Worm (Caenorhabditis elegans): Measurements from ENCODE around the gene R09E10.2.

Gene R09E10.2

ce11 chrIV:10318199-10318598 is at the start of gene R09E10.2:
Gene R09E10.2 (minus strand): TSS chrIV:10318299.
- no peak for TF ChIP-seq lsy-27 (tag; optimal IDR thresholded peaks at IDR 0.05; ENCODE audit: borderline replicate concordance, insufficient read depth)
- TF ChIP-seq madf-3 (GFP tag; IDR thresholded peaks at IDR 0.05), result no peak
- no peak for TF ChIP-seq snpc-1.3 (tag; optimal IDR thresholded peaks at IDR 0.05; ENCODE audit: insufficient read depth)
- no peak for TF ChIP-seq mes-4 (tag; optimal IDR thresholded peaks at IDR 0.05)
- no peak for TF ChIP-seq nfya-1 (tag; optimal IDR thresholded peaks at IDR 0.05; ENCODE audit: borderline replicate concordance, insufficient read depth)
- no peak for TF ChIP-seq nfyb-1 (GFP tag; IDR thresholded peaks at IDR 0.05)
- no peak for TF ChIP-seq nhr-120 (GFP tag; IDR thresholded peaks at IDR 0.05)
- TF ChIP-seq lin-26 (GFP tag; IDR thresholded peaks at IDR 0.05), result no peak
- no peak for TF ChIP-seq F39B2.1 (GFP tag; IDR thresholded peaks at IDR 0.05)
- TF ChIP-seq chd-7 (tag; optimal IDR thresholded peaks at IDR 0.05), result no peak

- TF ChIP-seq mxl-1 (tag; optimal IDR thresholded peaks at IDR 0.05) (no peak), aptf-2 (GFP tag; conservative IDR thresholded peaks at IDR 0.05) (no peak), madf-6 (GFP tag; IDR thresholded peaks at IDR 0.05) (peak; percentile 6; the same call in 1 of the 2 replicates), ceh-79 (tag; optimal IDR thresholded peaks at IDR 0.05) (no peak), nfyb-1 (GFP tag; IDR thresholded peaks at IDR 0.05) (0 out of 2 replicates have a peak, but pooled peaks have one; percentile 20), F33H1.4 (GFP tag; IDR thresholded peaks at IDR 0.05) (peak; percentile 84), bed-1 (GFP tag; IDR thresholded peaks at IDR 0.05) (no peak), ztf-18 (tag; optimal IDR thresholded peaks at IDR 0.05) (peak; percentile 47), hsf-1 (GFP tag; IDR thresholded peaks at IDR 0.05) (no peak)
These were observed 49.7 kb upstream of the R09E10.2 start, which contains the start of gene pges-2 for ce11 chrIV:10367740-10368246. Gene pges-2 (minus strand): TSS chrIV:10367790.

DNA sequence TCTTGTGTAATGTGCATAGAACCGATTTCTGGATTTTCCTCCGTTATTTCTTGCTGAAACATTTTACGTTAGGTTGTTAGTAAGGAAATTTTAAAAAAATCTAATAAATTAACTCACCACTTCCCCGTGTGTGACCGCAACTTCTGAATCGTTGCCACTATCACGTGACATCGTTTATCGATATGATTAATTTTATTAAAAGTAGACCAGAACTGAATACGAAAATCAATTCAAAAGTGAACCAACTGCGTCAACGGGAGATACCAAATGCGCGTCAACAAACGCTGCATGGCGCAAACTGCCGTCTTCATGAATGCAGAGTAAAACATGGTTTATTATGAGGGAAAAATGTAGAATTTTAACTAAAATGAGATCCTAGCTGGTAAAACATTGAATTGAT is 47.9 kb upstream of the R09E10.2 start, which contains the start of gene sir-2.1:
TSS of gene sir-2.1 (minus strand) at position 212 of the 400 bp plus-strand sequence.
- no peak for TF ChIP-seq hrde-1 (tag; optimal IDR thresholded peaks at IDR 0.05; ENCODE audit: borderline replicate concordance)
- TF ChIP-seq Y95B8A.8 (GFP tag; IDR thresholded peaks at IDR 0.05), result no peak
- TF ChIP-seq F55B11.4 (tag; optimal IDR thresholded peaks at IDR 0.05; ENCODE audit: borderline replicate concordance, insufficient read depth), result no peak
- TF ChIP-seq lin-26 (GFP tag; IDR thresholded peaks at IDR 0.05), result no peak
- TF ChIP-seq B0261.1 (tag; optimal IDR thresholded peaks at IDR 0.05), result no peak
- no peak for TF ChIP-seq ztf-25 (GFP tag; IDR thresholded peaks at IDR 0.05)
- no peak for TF ChIP-seq ceh-27 (GFP tag; optimal IDR thresholded peaks at IDR 0.05)
- TF ChIP-seq attf-3 (GFP tag; conservative IDR thresholded peaks at IDR 0.05), result no peak
- no peak for TF ChIP-seq lsy-27 (tag; optimal IDR thresholded peaks at IDR 0.05; ENCODE audit: borderline replicate concordance, insufficient read depth)
- TF ChIP-seq ztf-28 (GFP tag; IDR thresholded peaks at IDR 0.05), result no peak
- TF ChIP-seq gei-17 (GFP tag; optimal IDR thresholded peaks at IDR 0.05), result peak; percentile 19
- no peak for TF ChIP-seq B0035.1 (tag; optimal IDR thresholded peaks at IDR 0.05)
- peak in 1 of 2 experiments; percentile 20 for TF ChIP-seq let-607 (tag; optimal IDR thresholded peaks at IDR 0.05)
- TF ChIP-seq F23B12.7 (tag; optimal IDR thresholded peaks at IDR 0.05; ENCODE audit: insufficient read depth), result peak; percentile 16
- TF ChIP-seq ZK185.1 (tag; optimal IDR thresholded peaks at IDR 0.05; ENCODE audit: poor library complexity, severe bottlenecking), result no peak
- no peak for TF ChIP-seq him-1 (tag; optimal IDR thresholded peaks at IDR 0.05)
- no peak for TF ChIP-seq rpc-1 (optimal IDR thresholded peaks at IDR 0.05)
- no peak for TF ChIP-seq rpc-1 (tag; optimal IDR thresholded peaks at IDR 0.05)
- no peak for TF ChIP-seq lir-1 (GFP tag; conservative IDR thresholded peaks at IDR 0.05)
- TF ChIP-seq xnd-1 (tag; optimal IDR thresholded peaks at IDR 0.05), result peak; percentile 11
- TF ChIP-seq dpl-1 (GFP tag; optimal IDR thresholded peaks at IDR 0.05), result no peak
- no peak for TF ChIP-seq nhr-179 (tag; optimal IDR thresholded peaks at IDR 0.05)
- no peak for TF ChIP-seq unc-62 (GFP tag; optimal IDR thresholded peaks at IDR 0.05)
- 0 out of 2 replicates have a peak, but pooled peaks have one; percentile 40 for TF ChIP-seq hsf-1 (GFP tag; IDR thresholded peaks at IDR 0.05)
- TF ChIP-seq pha-4 (tag; optimal IDR thresholded peaks at IDR 0.05), result no peak
- no peak for TF ChIP-seq cebp-1 (GFP tag; IDR thresholded peaks at IDR 0.05)
- TF ChIP-seq cebp-1 (tag; optimal IDR thresholded peaks at IDR 0.05), result peak; percentile 55
- TF ChIP-seq Y67H2A.10 (GFP tag; conservative IDR thresholded peaks at IDR 0.05), result no peak
- TF ChIP-seq ztf-3 (GFP tag; optimal IDR thresholded peaks at IDR 0.05), result no peak
- TF ChIP-seq egl-18 (GFP tag; IDR thresholded peaks at IDR 0.05), result no peak

All from whole organism, young adult.